Worm (Caenorhabditis elegans): Measurements from ENCODE around the gene F44B9.2.

- TF ChIP-seq lin-15B (tag; optimal IDR thresholded peaks at IDR 0.05) = no peak
- TF ChIP-seq nhr-237 (tag; optimal IDR thresholded peaks at IDR 0.05) = no peak
- TF ChIP-seq nhr-11 (tag; optimal IDR thresholded peaks at IDR 0.05) = no peak
- no peak for TF ChIP-seq nhr-25 (tag; optimal IDR thresholded peaks at IDR 0.05)
- no peak for TF ChIP-seq tbx-2 (tag; optimal IDR thresholded peaks at IDR 0.05)
- no peak for TF ChIP-seq unc-39 (tag; optimal IDR thresholded peaks at IDR 0.05)
- TF ChIP-seq ztf-4 (tag; optimal IDR thresholded peaks at IDR 0.05) = no peak
- no peak for TF ChIP-seq unc-62 (GFP tag; optimal IDR thresholded peaks at IDR 0.05)
These were observed 42.6 kb upstream of the F44B9.2 start, which contains the start of gene clp-1 for ce11 chrIII:7979659-7980058.

Measured in whole organism, L3 larva.